Fruit fly (Drosophila melanogaster) whole organism, embryonic: ENCODE data around the gene Pa1.
A peak's percentile ranks its signal among the peaks of the same experiment; 100 is the strongest.

Source experiments
- CG10274 ChIP-seq: fragments of 200-800 bp; sonication (Bioruptor generic); optimal IDR thresholded peaks from 3 replicates; lab custom pipeline; 2017; ENCODE audit warnings: missing biosample characterization, mild to moderate bottlenecking, missing genetic modification characterization
- CG11247 ChIP-seq: fragments of 200-800 bp; sonication (Bioruptor generic); IDR thresholded peaks from 2 replicates; pipeline ENCODE4 v1.3.6; 2022; ENCODE audit warnings: missing biosample characterization, missing genetic modification characterization
- CG11696 ChIP-seq: fragments of 200-800 bp; sonication (Bioruptor generic); IDR thresholded peaks from 2 replicates; pipeline ENCODE4 v1.3.6; 2022; ENCODE audit warnings: missing biosample characterization, missing genetic modification characterization
- CG12659 ChIP-seq: fragments of 200-800 bp; sonication (Bioruptor generic); optimal IDR thresholded peaks from 3 replicates; lab custom pipeline; 2017; ENCODE audit warnings: mild to moderate bottlenecking, missing biosample characterization, missing genetic modification reagents, missing genetic modification characterization
- CG14014 ChIP-seq: fragments of 200-800 bp; sonication (Bioruptor generic); IDR thresholded peaks from 2 replicates; pipeline ENCODE4 v1.3.6; 2022; ENCODE audit warnings: missing biosample characterization, missing genetic modification characterization
- CG15514 ChIP-seq: fragments of 200-800 bp; sonication (Bioruptor generic); optimal IDR thresholded peaks from 3 replicates; lab custom pipeline; 2017; ENCODE audit warnings: missing biosample characterization, missing genetic modification characterization, mild to moderate bottlenecking, moderate library complexity, missing genetic modification reagents
- CG1603 ChIP-seq: fragments of 200-800 bp; sonication (Bioruptor generic); optimal IDR thresholded peaks from 2 replicates; lab custom pipeline; 2019; ENCODE audit warnings: missing biosample characterization, mild to moderate bottlenecking, missing genetic modification characterization, moderate library complexity
- CG18599 ChIP-seq: fragments of 200-800 bp; sonication (Bioruptor generic); optimal IDR thresholded peaks from 3 replicates; lab custom pipeline; 2017; ENCODE audit warnings: missing biosample characterization, missing genetic modification characterization, mild to moderate bottlenecking, moderate library complexity, missing genetic modification reagents
- CG18619 ChIP-seq: fragments of 200-800 bp; sonication (Bioruptor generic); optimal IDR thresholded peaks from 3 replicates; lab custom pipeline; 2017; ENCODE audit warnings: missing biosample characterization, mild to moderate bottlenecking, missing genetic modification characterization
- CG2199 ChIP-seq: fragments of 200-800 bp; sonication (Bioruptor generic); IDR thresholded peaks from 3 replicates; pipeline ENCODE4 v1.3.6; 2022; ENCODE audit warnings: missing biosample characterization, missing genetic modification characterization
- CG32767 ChIP-seq: fragments of 200-800 bp; sonication (Bioruptor generic); IDR thresholded peaks from 2 replicates; pipeline ENCODE4 v1.3.6; 2022; ENCODE audit warnings: missing biosample characterization, missing genetic modification characterization
- CG8089 ChIP-seq: fragments of 200-800 bp; sonication (Bioruptor generic); optimal IDR thresholded peaks from 3 replicates; lab custom pipeline; 2016; ENCODE audit warnings: missing biosample characterization, missing genetic modification characterization
- CG8388 ChIP-seq: fragments of 200-800 bp; sonication (Bioruptor generic); optimal IDR thresholded peaks from 2 replicates; lab custom pipeline; 2019; ENCODE audit warnings: missing biosample characterization, mild to moderate bottlenecking, missing genetic modification characterization, moderate library complexity
- CG8944 ChIP-seq: fragments of 200-800 bp; sonication (Bioruptor generic); optimal IDR thresholded peaks from 3 replicates; lab custom pipeline; 2016; ENCODE audit warnings: missing biosample characterization, missing genetic modification characterization
- CG9215 ChIP-seq: fragments of 200-800 bp; sonication (Bioruptor generic); IDR thresholded peaks from 2 replicates; pipeline ENCODE4 v1.3.6; 2022; ENCODE audit warnings: missing biosample characterization, missing genetic modification characterization
- CG9932 ChIP-seq: fragments of 200-800 bp; sonication (Bioruptor generic); IDR thresholded peaks from 2 replicates; pipeline ENCODE4 v1.3.6; 2022; ENCODE audit warnings: missing biosample characterization, missing genetic modification characterization
- E2f2 ChIP-seq: fragments of 200-800 bp; sonication (Bioruptor generic); IDR thresholded peaks from 2 replicates; pipeline ENCODE4 v1.3.6; 2022; ENCODE audit warnings: missing biosample characterization, missing genetic modification characterization
- HmgZ ChIP-seq: fragments of 200-800 bp; sonication (Bioruptor generic); optimal IDR thresholded peaks from 2 replicates; lab custom pipeline; 2018; ENCODE audit warnings: missing biosample characterization, mild to moderate bottlenecking, missing genetic modification characterization
- MBD-R2 ChIP-seq: fragments of 200-800 bp; sonication (Bioruptor generic); IDR thresholded peaks from 2 replicates; pipeline ENCODE4 v1.3.6; 2022; ENCODE audit warnings: missing biosample characterization, missing genetic modification characterization
- Med ChIP-seq: fragments of 200-800 bp; sonication (Bioruptor generic); peaks from one replicate; lab custom pipeline; 2016; ENCODE audit warnings: missing biosample characterization, missing genetic modification characterization, mild to moderate bottlenecking, inconsistent platforms, moderate library complexity
- Opbp ChIP-seq: fragments of 200-800 bp; sonication (Bioruptor generic); IDR thresholded peaks from 3 replicates; pipeline ENCODE4 v1.3.6; 2022; ENCODE audit warnings: missing biosample characterization, missing genetic modification characterization; ENCODE audit not compliant: partially characterized antibody
- PHDP ChIP-seq: fragments of 200-800 bp; sonication (Bioruptor generic); optimal IDR thresholded peaks from 3 replicates; lab custom pipeline; 2018; ENCODE audit warnings: missing biosample characterization, mild to moderate bottlenecking, missing genetic modification characterization, moderate library complexity
- Scr ChIP-seq: fragments of 200-800 bp; sonication (Bioruptor generic); IDR thresholded peaks from 2 replicates; pipeline ENCODE4 v1.3.6; 2022; ENCODE audit warnings: missing biosample characterization, missing genetic modification characterization; ENCODE audit not compliant: partially characterized antibody
- Tbp ChIP-seq: fragments of >200 bp; optimal IDR thresholded peaks from 2 replicates; lab custom pipeline; 2018; ENCODE audit warnings: missing biosample characterization, missing genetic modification characterization
- Trl ChIP-seq, 3 experiments: fragments of >200 bp in 2 of 3; fragments of 200-800 bp in 1 of 3; sonication (Bioruptor generic) in 1 of 3; optimal IDR thresholded peaks; 2 replicates in 1 of 3; 3 replicates in 2 of 3; lab custom pipeline; 2016 to 2017; ENCODE audit warnings: missing biosample characterization in 1 of 3, missing genetic modification characterization in 1 of 3
- amos ChIP-seq: fragments of 200-800 bp; sonication (Bioruptor generic); IDR thresholded peaks from 2 replicates; pipeline ENCODE4 v1.3.6; 2022; ENCODE audit warnings: missing biosample characterization, missing genetic modification characterization; ENCODE audit not compliant: partially characterized antibody
- bowl ChIP-seq: fragments of 200-800 bp; sonication (Bioruptor generic); IDR thresholded peaks from 2 replicates; pipeline ENCODE4 v1.3.6; 2022; ENCODE audit warnings: missing biosample characterization, missing genetic modification characterization
- chif ChIP-seq, 2 experiments: fragments of 200-800 bp; sonication (Bioruptor generic); optimal IDR thresholded peaks; 3 replicates each; lab custom pipeline; 2016; ENCODE audit warnings: missing biosample characterization in 2 of 2, missing genetic modification characterization in 2 of 2
- chinmo ChIP-seq: fragments of 200-800 bp; sonication (Bioruptor generic); IDR thresholded peaks from 4 replicates; pipeline ENCODE4 v1.3.6; 2022; ENCODE audit warnings: missing biosample characterization, missing genetic modification characterization; ENCODE audit not compliant: partially characterized antibody
- dan ChIP-seq: fragments of 200-800 bp; sonication (Bioruptor generic); IDR thresholded peaks from 2 replicates; pipeline ENCODE4 v1.3.6; 2022; ENCODE audit warnings: missing biosample characterization, missing genetic modification characterization
- en ChIP-seq: fragments of 200-800 bp; sonication (Bioruptor generic); optimal IDR thresholded peaks from 2 replicates; lab custom pipeline; 2016; ENCODE audit warnings: missing biosample characterization, missing genetic modification characterization
- fru ChIP-seq: fragments of >200 bp; optimal IDR thresholded peaks from 2 replicates; lab custom pipeline; 2017
- gce ChIP-seq: fragments of 200-800 bp; sonication (Bioruptor generic); IDR thresholded peaks from 3 replicates; pipeline ENCODE4 v1.3.6; 2022; ENCODE audit warnings: missing biosample characterization, missing genetic modification characterization
- gcm2 ChIP-seq: fragments of 200-800 bp; sonication (Bioruptor generic); optimal IDR thresholded peaks from 2 replicates; lab custom pipeline; 2016; ENCODE audit warnings: missing biosample characterization, missing genetic modification characterization
- gsb-n ChIP-seq: fragments of 200-800 bp; sonication (Bioruptor generic); optimal IDR thresholded peaks from 3 replicates; lab custom pipeline; 2018; ENCODE audit warnings: missing biosample characterization, mild to moderate bottlenecking, missing genetic modification characterization
- hbn ChIP-seq: fragments of 200-800 bp; sonication (Bioruptor generic); IDR thresholded peaks from 2 replicates; pipeline ENCODE4 v1.3.6; 2022; ENCODE audit warnings: missing biosample characterization, missing genetic modification characterization; ENCODE audit not compliant: partially characterized antibody
- insv ChIP-seq, 2 experiments: fragments of 200-800 bp; sonication (Bioruptor generic); optimal IDR thresholded peaks; 3 replicates each; lab custom pipeline; 2016 to 2018; ENCODE audit warnings: missing biosample characterization in 2 of 2, missing genetic modification characterization in 2 of 2
- inv ChIP-seq: fragments of 200-800 bp; sonication (Bioruptor generic); IDR thresholded peaks from 2 replicates; pipeline ENCODE4 v1.3.6; 2022; ENCODE audit warnings: missing biosample characterization, missing genetic modification characterization; ENCODE audit not compliant: partially characterized antibody
- ken ChIP-seq: fragments of 200-800 bp; sonication (Bioruptor generic); IDR thresholded peaks from 3 replicates; pipeline ENCODE4 v1.3.6; 2022; ENCODE audit warnings: missing biosample characterization, missing genetic modification characterization
- lab ChIP-seq: fragments of 200-800 bp; sonication (Bioruptor generic); optimal IDR thresholded peaks from 3 replicates; lab custom pipeline; 2017; ENCODE audit warnings: missing biosample characterization, missing genetic modification characterization, mild to moderate bottlenecking, moderate library complexity, missing genetic modification reagents
- nom ChIP-seq: fragments of 200-800 bp; sonication (Bioruptor generic); optimal IDR thresholded peaks from 2 replicates; lab custom pipeline; 2017; ENCODE audit warnings: missing biosample characterization, missing genetic modification characterization, mild to moderate bottlenecking, moderate library complexity, missing genetic modification reagents
- odd ChIP-seq: fragments of 200-800 bp; sonication (Bioruptor generic); optimal IDR thresholded peaks from 2 replicates; lab custom pipeline; 2017; ENCODE audit warnings: missing biosample characterization, mild to moderate bottlenecking, missing genetic modification characterization
- prd ChIP-seq, 3 experiments: fragments of >200 bp in 2 of 3; fragments of 200-800 bp in 1 of 3; sonication (Bioruptor generic) in 1 of 3; optimal IDR thresholded peaks in 2 of 3; IDR thresholded peaks in 1 of 3; 2 replicates in 2 of 3; 3 replicates in 1 of 3; pipeline versions ENCODE4 v1.3.6 to Lab custom; 2017 to 2022; ENCODE audit warnings: missing biosample characterization in 1 of 3, missing genetic modification characterization in 1 of 3
- pzg ChIP-seq: fragments of 200-800 bp; sonication (Bioruptor generic); optimal IDR thresholded peaks from 3 replicates; lab custom pipeline; 2018; ENCODE audit warnings: missing biosample characterization, mild to moderate bottlenecking, missing genetic modification characterization, moderate library complexity
- scrt ChIP-seq: fragments of 200-800 bp; sonication (Bioruptor generic); optimal IDR thresholded peaks from 2 replicates; lab custom pipeline; 2018; ENCODE audit warnings: missing biosample characterization, mild to moderate bottlenecking, missing genetic modification characterization, moderate library complexity
- slp2 ChIP-seq: fragments of 200-800 bp; sonication (Bioruptor generic); optimal IDR thresholded peaks from 2 replicates; lab custom pipeline; 2016; ENCODE audit warnings: missing biosample characterization, missing genetic modification characterization
- unpg ChIP-seq: fragments of 200-800 bp; sonication (Bioruptor generic); optimal IDR thresholded peaks from 3 replicates; lab custom pipeline; 2018; ENCODE audit warnings: missing biosample characterization, mild to moderate bottlenecking, missing genetic modification characterization, moderate library complexity

Pa1 gene

DNA sequence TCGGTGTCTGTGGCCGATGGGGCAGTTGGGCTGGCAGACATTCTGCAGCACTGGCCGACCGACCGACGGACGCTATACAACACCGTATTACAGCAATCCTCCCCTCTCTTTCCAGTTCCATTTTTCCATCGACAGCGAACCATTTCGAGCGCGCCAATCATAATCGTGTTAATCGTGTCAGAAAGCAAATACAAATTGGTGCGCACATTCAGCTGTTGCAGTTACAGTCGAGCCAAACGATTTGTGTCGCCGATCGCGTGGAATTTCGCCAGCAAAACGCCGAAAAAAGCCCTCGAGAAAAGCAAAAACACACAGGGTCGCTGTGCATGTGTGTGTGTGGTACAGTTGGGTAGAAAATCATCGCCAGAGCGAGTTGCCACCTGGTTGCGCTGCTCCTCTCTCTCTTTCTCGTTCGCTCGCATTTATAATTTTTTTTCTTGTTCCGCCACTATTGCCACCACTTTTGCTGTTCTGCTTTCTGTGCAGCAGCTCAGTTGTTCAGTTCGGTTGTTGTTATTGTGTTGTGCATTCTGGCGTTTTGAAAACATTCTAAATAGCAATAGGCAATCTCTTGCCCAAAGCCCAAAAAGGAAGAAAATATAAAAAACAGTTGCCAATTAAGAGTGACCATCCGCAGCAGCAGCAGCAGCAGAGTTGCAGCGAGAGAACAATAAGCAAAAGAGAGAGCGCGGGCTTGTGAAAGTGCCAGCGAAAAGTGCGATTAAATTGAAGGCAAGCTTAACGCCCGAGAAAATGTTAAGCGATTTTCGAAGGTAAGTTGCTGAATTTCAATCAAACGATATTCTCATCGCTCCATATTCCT, 8.3 kb upstream of the Pa1 start, which contains the start of gene CG1737:
TSS of gene CG1737 (plus strand) at position 104 of the 823 bp plus-strand sequence.
- TF ChIP-seq slp2 (GFP tag; lab: Kevin White, UChicago) (no peak), CG9215 (GFP tag; lab: Robert Waterston, UW) (no peak), CG8944 (GFP tag; lab: Kevin White, UChicago) (peak; percentile 5), CG1603 (tag; lab: Kevin White, UChicago) (peak; percentile 1), CG15514 (peak; percentile 74), gce (GFP tag; lab: Robert Waterston, UW) (no peak), Scr (peak; percentile 33; the same call in 1 of the 2 replicates), lab (GFP tag; lab: Kevin White, UChicago) (peak; percentile 50), amos (GFP tag; lab: Robert Waterston, UW) (0 out of 2 replicates have a peak, but pooled peaks have one; percentile 8), chinmo (GFP tag; lab: Robert Waterston, UW) (peak; percentile 49; the same call in 1 of the 4 replicates), E2f2 (GFP tag; lab: Robert Waterston, UW) (peak; percentile 37; the same call in 1 of the 2 replicates), pzg (peak; percentile 50), CG8089 (GFP tag; lab: Kevin White, UChicago) (no peak), CG12659 (GFP tag; lab: Kevin White, UChicago) (peak; percentile 19), bowl (GFP tag; lab: Robert Waterston, UW) (no peak), HmgZ (tag; lab: Kevin White, UChicago) (peak; percentile 11), CG18619 (GFP tag; lab: Kevin White, UChicago) (peak; percentile 3), CG18599 (GFP tag; lab: Kevin White, UChicago) (peak; percentile 55), PHDP (no peak), inv (no peak), CG11247 (GFP tag; lab: Robert Waterston, UW) (0 out of 2 replicates have a peak, but pooled peaks have one; percentile 24), Tbp (GFP tag; lab: Kevin White, UChicago) (no peak), gcm2 (no peak), hbn (GFP tag; lab: Robert Waterston, UW) (0 out of 2 replicates have a peak, but pooled peaks have one; percentile 19), CG32767 (0 out of 2 replicates have a peak, but pooled peaks have one; percentile 17), CG2199 (GFP tag; lab: Robert Waterston, UW) (0 out of 3 replicates have a peak, but pooled peaks have one; percentile 21), CG8388 (GFP tag; lab: Kevin White, UChicago) (peak; percentile 37), fru (lab: Kevin White, UChicago) (no peak), CG9932 (GFP tag; lab: Robert Waterston, UW) (peak; percentile 68), Trl (optimal IDR thresholded peaks at IDR 0.05; lab: Kevin White, UChicago) (peak; percentile 28 to 72), Trl (GFP tag; optimal IDR thresholded peaks at IDR 0.05; lab: Kevin White, UChicago) (no peak), CG14014 (GFP tag; lab: Robert Waterston, UW) (no peak), gsb-n (tag; lab: Kevin White, UChicago) (no peak), chif (GFP tag; optimal IDR thresholded peaks at IDR 0.05; lab: Kevin White, UChicago) (peak in 1 of 2 experiments; percentile 9), CG10274 (no peak), nom (GFP tag; lab: Kevin White, UChicago) (peak; percentile 32), Med (peak; percentile 80), Opbp (GFP tag; lab: Robert Waterston, UW) (0 out of 3 replicates have a peak, but pooled peaks have one; percentile 11), MBD-R2 (peak; percentile 42), dan (no peak), CG11696 (GFP tag; lab: Robert Waterston, UW) (no peak), unpg (GFP tag; lab: Kevin White, UChicago) (no peak), insv (GFP tag; optimal IDR thresholded peaks at IDR 0.05; lab: Kevin White, UChicago) (no peak), scrt (peak; percentile 7), en (no peak), prd (optimal IDR thresholded peaks at IDR 0.05; lab: Kevin White, UChicago) (no peak), prd (GFP tag; IDR thresholded peaks at IDR 0.05; lab: Robert Waterston, UW) (no peak), ken (GFP tag; lab: Robert Waterston, UW) (peak; percentile 47; the same call in 1 of the 3 replicates), odd (GFP tag; lab: Kevin White, UChicago) (no peak)
